Worm (Caenorhabditis elegans) whole organism, dauer: Measurements from ENCODE around the gene F45D11.14.
"Not testable (repeated sequence)": the region's sequence is repeated elsewhere in the genome, so short reads cannot be mapped to it uniquely, and the experiment has no call there.

Source experiments
- unc-62 ChIP-seq: sonication (generic microtip); optimal IDR thresholded peaks from 2 replicates; lab custom pipeline; 2017; ENCODE audit warnings: missing biosample characterization, missing genetic modification reagents, missing genetic modification characterization

Gene F45D11.14

ce11 chrII:1006375-1006774, at the start of gene F45D11.14:
Gene F45D11.14 (minus strand): TSS chrII:1006475.
- TF ChIP-seq unc-62 (GFP tag; lab: Kevin White, UChicago), result not testable (repeated sequence)

- not testable (repeated sequence) for TF ChIP-seq unc-62 (GFP tag; lab: Kevin White, UChicago)
Observed at ce11 chrII:1054724-1055123, 48.4 kb upstream of the F45D11.14 start, which contains the start of gene K02E7.7. Gene K02E7.7 (plus strand): TSS chrII:1055024.

ce11 chrII:1049849-1050248, 43.6 kb upstream of the F45D11.14 start, which contains the start of gene fbxb-40:
Gene fbxb-40 (minus strand): TSS chrII:1049949.
- TF ChIP-seq unc-62 (GFP tag; lab: Kevin White, UChicago), result no peak

ce11 chrII:1046937-1047336, 40.7 kb upstream of the F45D11.14 start:
- no peak for TF ChIP-seq unc-62 (GFP tag; lab: Kevin White, UChicago)

ce11 chrII:1045692-1046091, 39.4 kb upstream of the F45D11.14 start, which contains the start of gene str-148:
Gene str-148 (plus strand): TSS chrII:1045992.
- TF ChIP-seq unc-62 (GFP tag; lab: Kevin White, UChicago), result no peak

ce11 chrII:1043932-1044331, 37.7 kb upstream of the F45D11.14 start, which contains the start of gene fbxb-45:
Gene fbxb-45 (minus strand): TSS chrII:1044032.
- not testable (repeated sequence) for TF ChIP-seq unc-62 (GFP tag; lab: Kevin White, UChicago)

- no peak for TF ChIP-seq unc-62 (GFP tag; lab: Kevin White, UChicago)
Observed at ce11 chrII:1042227-1042626, 36.0 kb upstream of the F45D11.14 start, which contains the start of gene fbxb-41. Gene fbxb-41 (minus strand): TSS chrII:1042327.

ce11 chrII:1040464-1040863, 34.2 kb upstream of the F45D11.14 start, which contains the start of gene fbxb-39:
Gene fbxb-39 (minus strand): TSS chrII:1040564.
- no peak for TF ChIP-seq unc-62 (GFP tag; lab: Kevin White, UChicago)

- no peak for TF ChIP-seq unc-62 (GFP tag; lab: Kevin White, UChicago)
Observed at ce11 chrII:1028602-1029001, 22.3 kb upstream of the F45D11.14 start, which contains the start of gene math-34. Gene math-34 (plus strand): TSS chrII:1028972.

ce11 chrII:1026670-1027069, 20.4 kb upstream of the F45D11.14 start, which contains the start of gene M01D1.12:
Gene M01D1.12 (plus strand): TSS chrII:1026970.
- no peak for TF ChIP-seq unc-62 (GFP tag; lab: Kevin White, UChicago)

ce11 chrII:1024684-1025083, 18.4 kb upstream of the F45D11.14 start, which contains the start of gene btb-11:
Gene btb-11 (minus strand): TSS chrII:1024784.
- not testable (repeated sequence) for TF ChIP-seq unc-62 (GFP tag; lab: Kevin White, UChicago)

ce11 chrII:1001351-1001750, 4.9 kb downstream of the F45D11.14 start, which contains the start of the genes fbxb-30 and F45D11.5:
Gene fbxb-30 (minus strand): TSS chrII:1001451.
Gene F45D11.5 (plus strand): TSS chrII:1001702.
- TF ChIP-seq unc-62 (GFP tag; lab: Kevin White, UChicago), result no peak

- no peak for TF ChIP-seq unc-62 (GFP tag; lab: Kevin White, UChicago)
Observed at ce11 chrII:999493-999892, 6.8 kb downstream of the F45D11.14 start, which contains the start of gene fbxb-29. Gene fbxb-29 (minus strand): TSS chrII:999593.

ce11 chrII:996112-996511, 10.2 kb downstream of the F45D11.14 start, which contains the start of gene F45D11.11:
Gene F45D11.11 (minus strand): TSS chrII:996212.
- not testable (repeated sequence) for TF ChIP-seq unc-62 (GFP tag; lab: Kevin White, UChicago)

- not testable (repeated sequence) for TF ChIP-seq unc-62 (GFP tag; lab: Kevin White, UChicago)
Observed at ce11 chrII:994231-994630, 12.0 kb downstream of the F45D11.14 start, which contains the start of gene F45D11.7. Gene F45D11.7 (plus strand): TSS chrII:994531.

- TF ChIP-seq unc-62 (GFP tag; lab: Kevin White, UChicago), result no peak
Observed at ce11 chrII:991300-991699, 15.0 kb downstream of the F45D11.14 start, which contains the start of gene fbxc-42. Gene fbxc-42 (plus strand): TSS chrII:991600.

ce11 chrII:988437-988836, 17.8 kb downstream of the F45D11.14 start, which contains the start of gene fbxc-39:
Gene fbxc-39 (plus strand): TSS chrII:988737.
- no peak for TF ChIP-seq unc-62 (GFP tag; lab: Kevin White, UChicago)
